Fruit fly (Drosophila melanogaster) whole organism, embryonic: ENCODE results near the gene CG32344.
A peak's percentile ranks its signal among the peaks of the same experiment; 100 is the strongest.

Source experiments
- Ada2b ChIP-seq: fragments of 200-800 bp; sonication (Bioruptor generic); IDR thresholded peaks from 2 replicates; pipeline ENCODE4 v1.3.6; 2022; ENCODE audit warnings: missing biosample characterization, missing genetic modification characterization
- Asciz ChIP-seq: fragments of 200-800 bp; sonication (Bioruptor generic); optimal IDR thresholded peaks from 2 replicates; lab custom pipeline; 2017; ENCODE audit warnings: missing biosample characterization, mild to moderate bottlenecking, missing genetic modification characterization, missing genetic modification reagents
- B-H2 ChIP-seq: fragments of 200-800 bp; sonication (Bioruptor generic); optimal IDR thresholded peaks from 2 replicates; lab custom pipeline; 2018; ENCODE audit warnings: missing biosample characterization, mild to moderate bottlenecking, missing genetic modification characterization
- BEAF-32 ChIP-seq: fragments of 200-800 bp; sonication (Bioruptor generic); optimal IDR thresholded peaks from 3 replicates; lab custom pipeline; 2017; ENCODE audit warnings: missing biosample characterization, missing genetic modification characterization, mild to moderate bottlenecking, moderate library complexity, missing genetic modification reagents
- Bgb ChIP-seq: fragments of 200-800 bp; sonication (Bioruptor generic); IDR thresholded peaks from 2 replicates; pipeline ENCODE4 v1.3.6; 2022; ENCODE audit warnings: missing biosample characterization, missing genetic modification characterization; ENCODE audit not compliant: partially characterized antibody
- CG10267 ChIP-seq: fragments of 200-800 bp; sonication (Bioruptor generic); optimal IDR thresholded peaks from 2 replicates; lab custom pipeline; 2018; ENCODE audit warnings: missing biosample characterization, mild to moderate bottlenecking, missing genetic modification characterization, moderate library complexity
- CG10321 ChIP-seq: fragments of 200-800 bp; sonication (Bioruptor generic); IDR thresholded peaks from 2 replicates; pipeline ENCODE4 v1.3.6; 2022; ENCODE audit warnings: missing biosample characterization, missing genetic modification characterization
- CG10654 ChIP-seq: fragments of 200-800 bp; sonication (Bioruptor generic); optimal IDR thresholded peaks from 2 replicates; lab custom pipeline; 2016; ENCODE audit warnings: missing biosample characterization, missing genetic modification characterization
- CG12104 ChIP-seq: fragments of 200-800 bp; sonication (Bioruptor generic); optimal IDR thresholded peaks from 3 replicates; lab custom pipeline; 2016; ENCODE audit warnings: missing biosample characterization, missing genetic modification characterization
- CG12744 ChIP-seq: fragments of 200-800 bp; sonication (Bioruptor generic); optimal IDR thresholded peaks from 2 replicates; lab custom pipeline; 2016; ENCODE audit warnings: missing biosample characterization, missing genetic modification characterization
- CG13296 ChIP-seq: fragments of 200-800 bp; sonication (Bioruptor generic); optimal IDR thresholded peaks from 3 replicates; lab custom pipeline; 2018; ENCODE audit warnings: missing biosample characterization, mild to moderate bottlenecking, missing genetic modification characterization
- CG15269 ChIP-seq: fragments of 200-800 bp; sonication (Bioruptor generic); optimal IDR thresholded peaks from 2 replicates; lab custom pipeline; 2018; ENCODE audit warnings: missing biosample characterization, mild to moderate bottlenecking, missing genetic modification characterization, moderate library complexity
- CG1529 ChIP-seq: fragments of 200-800 bp; sonication (Bioruptor generic); optimal IDR thresholded peaks from 3 replicates; lab custom pipeline; 2018; ENCODE audit warnings: missing biosample characterization, missing genetic modification characterization
- CG15514 ChIP-seq: fragments of 200-800 bp; sonication (Bioruptor generic); optimal IDR thresholded peaks from 3 replicates; lab custom pipeline; 2017; ENCODE audit warnings: missing biosample characterization, missing genetic modification characterization, mild to moderate bottlenecking, moderate library complexity, missing genetic modification reagents
- CG1602 ChIP-seq: fragments of 200-800 bp; sonication (Bioruptor generic); optimal IDR thresholded peaks from 3 replicates; lab custom pipeline; 2016; ENCODE audit warnings: missing biosample characterization, missing genetic modification characterization
- CG1603 ChIP-seq: fragments of 200-800 bp; sonication (Bioruptor generic); optimal IDR thresholded peaks from 2 replicates; lab custom pipeline; 2019; ENCODE audit warnings: missing biosample characterization, mild to moderate bottlenecking, missing genetic modification characterization, moderate library complexity
- CG17802 ChIP-seq: fragments of 200-800 bp; sonication (Bioruptor generic); optimal IDR thresholded peaks from 2 replicates; lab custom pipeline; 2018; ENCODE audit warnings: missing biosample characterization, mild to moderate bottlenecking, missing genetic modification characterization, moderate library complexity
- CG17829 ChIP-seq: fragments of 200-800 bp; optimal IDR thresholded peaks from 2 replicates; lab custom pipeline; 2019; ENCODE audit warnings: missing biosample characterization, mild to moderate bottlenecking, missing genetic modification characterization, moderate library complexity
- CG2116 ChIP-seq: fragments of 200-800 bp; sonication (Bioruptor generic); optimal IDR thresholded peaks from 3 replicates; lab custom pipeline; 2018; ENCODE audit warnings: missing biosample characterization, mild to moderate bottlenecking, missing genetic modification characterization
- CG31365 ChIP-seq: fragments of 200-800 bp; sonication (Bioruptor generic); optimal IDR thresholded peaks from 2 replicates; lab custom pipeline; 2018; ENCODE audit warnings: missing biosample characterization, mild to moderate bottlenecking, missing genetic modification characterization
- CG4328 ChIP-seq: fragments of 200-800 bp; sonication (Bioruptor generic); optimal IDR thresholded peaks from 3 replicates; lab custom pipeline; 2017; ENCODE audit warnings: missing biosample characterization, missing genetic modification reagents, missing genetic modification characterization
- CG4707 ChIP-seq: fragments of 200-800 bp; sonication (Bioruptor generic); optimal IDR thresholded peaks from 2 replicates; lab custom pipeline; 2018; ENCODE audit warnings: missing biosample characterization, mild to moderate bottlenecking, missing genetic modification characterization, moderate library complexity
- CG4730 ChIP-seq: fragments of 200-800 bp; sonication (Bioruptor generic); IDR thresholded peaks from 2 replicates; pipeline ENCODE4 v1.3.6; 2022; ENCODE audit warnings: missing biosample characterization, missing genetic modification characterization
- CG6175 ChIP-seq: fragments of 200-800 bp; sonication (Bioruptor generic); IDR thresholded peaks from 3 replicates; pipeline ENCODE4 v1.3.6; 2022; ENCODE audit warnings: missing biosample characterization, missing genetic modification characterization
- CG6791 ChIP-seq: fragments of 200-800 bp; sonication (Bioruptor generic); IDR thresholded peaks from 3 replicates; pipeline ENCODE4 v1.3.6; 2022; ENCODE audit warnings: missing biosample characterization, missing genetic modification characterization; ENCODE audit not compliant: partially characterized antibody
- CG8478 ChIP-seq: fragments of >200 bp; optimal IDR thresholded peaks from 2 replicates; lab custom pipeline; 2018
- CoRest ChIP-seq: fragments of 200-800 bp; sonication (Bioruptor generic); optimal IDR thresholded peaks from 3 replicates; lab custom pipeline; 2018; ENCODE audit warnings: missing biosample characterization, mild to moderate bottlenecking, missing genetic modification characterization, moderate library complexity
- Dfd ChIP-seq, 2 experiments: fragments of >200 bp; optimal IDR thresholded peaks; 2 replicates each; lab custom pipeline; 2017; ENCODE audit warnings: missing biosample characterization in 2 of 2, missing genetic modification characterization in 2 of 2
- Dll ChIP-seq: fragments of 200-800 bp; sonication (Bioruptor generic); IDR thresholded peaks from 4 replicates; pipeline ENCODE4 v1.3.6; 2022; ENCODE audit warnings: missing biosample characterization, missing genetic modification characterization; ENCODE audit not compliant: partially characterized antibody
- Dp ChIP-seq: fragments of 200-800 bp; sonication (Bioruptor generic); optimal IDR thresholded peaks from 2 replicates; lab custom pipeline; 2018; ENCODE audit warnings: missing biosample characterization, mild to moderate bottlenecking, missing genetic modification characterization, moderate library complexity
- Hsf ChIP-seq: fragments of 200-800 bp; sonication (Bioruptor generic); optimal IDR thresholded peaks from 3 replicates; lab custom pipeline; 2016; ENCODE audit warnings: missing biosample characterization, missing genetic modification characterization
- Opbp ChIP-seq: fragments of 200-800 bp; sonication (Bioruptor generic); IDR thresholded peaks from 3 replicates; pipeline ENCODE4 v1.3.6; 2022; ENCODE audit warnings: missing biosample characterization, missing genetic modification characterization; ENCODE audit not compliant: partially characterized antibody
- Optix ChIP-seq: fragments of 200-800 bp; sonication (Bioruptor generic); IDR thresholded peaks from 3 replicates; pipeline ENCODE4 v1.3.6; 2022; ENCODE audit warnings: missing biosample characterization, missing genetic modification characterization
- PHDP ChIP-seq: fragments of 200-800 bp; sonication (Bioruptor generic); optimal IDR thresholded peaks from 3 replicates; lab custom pipeline; 2018; ENCODE audit warnings: missing biosample characterization, mild to moderate bottlenecking, missing genetic modification characterization, moderate library complexity
- Ptx1 ChIP-seq: fragments of 200-800 bp; sonication (Bioruptor generic); IDR thresholded peaks from 2 replicates; pipeline ENCODE4 v1.3.6; 2022; ENCODE audit warnings: missing biosample characterization, missing genetic modification characterization
- Stat92E ChIP-seq, 3 experiments: fragments of >200 bp in 2 of 3; fragments of 200-800 bp in 1 of 3; sonication (Bioruptor generic) in 1 of 3; optimal IDR thresholded peaks; 2 replicates each; lab custom pipeline; 2017 to 2019; ENCODE audit warnings: missing biosample characterization in 3 of 3, missing genetic modification characterization in 3 of 3, mild to moderate bottlenecking in 1 of 3, moderate library complexity in 1 of 3
- ac ChIP-seq: fragments of 200-800 bp; sonication (Bioruptor generic); optimal IDR thresholded peaks from 3 replicates; lab custom pipeline; 2017; ENCODE audit warnings: missing biosample characterization, mild to moderate bottlenecking, missing genetic modification characterization
- amos ChIP-seq: fragments of 200-800 bp; sonication (Bioruptor generic); IDR thresholded peaks from 2 replicates; pipeline ENCODE4 v1.3.6; 2022; ENCODE audit warnings: missing biosample characterization, missing genetic modification characterization; ENCODE audit not compliant: partially characterized antibody
- ash1 ChIP-seq: fragments of 200-800 bp; sonication (Bioruptor generic); optimal IDR thresholded peaks from 2 replicates; lab custom pipeline; 2018; ENCODE audit warnings: missing biosample characterization, mild to moderate bottlenecking, missing genetic modification characterization
- bbx ChIP-seq: fragments of 200-800 bp; sonication (Bioruptor generic); IDR thresholded peaks from 2 replicates; pipeline ENCODE4 v1.3.6; 2022; ENCODE audit warnings: missing biosample characterization, missing genetic modification characterization; ENCODE audit not compliant: partially characterized antibody
- cato ChIP-seq: fragments of 200-800 bp; sonication (Bioruptor generic); optimal IDR thresholded peaks from 2 replicates; lab custom pipeline; 2016; ENCODE audit warnings: missing biosample characterization, missing genetic modification characterization, borderline replicate concordance
- chm ChIP-seq: fragments of 200-800 bp; sonication (Bioruptor generic); IDR thresholded peaks from 2 replicates; pipeline ENCODE4 v1.3.6; 2022; ENCODE audit warnings: missing biosample characterization, missing genetic modification characterization
- exex ChIP-seq: fragments of 200-800 bp; sonication (Bioruptor generic); optimal IDR thresholded peaks from 4 replicates; lab custom pipeline; 2018; ENCODE audit warnings: missing biosample characterization, mild to moderate bottlenecking, missing genetic modification characterization, moderate library complexity
- kni ChIP-seq: fragments of 200-800 bp; sonication (Bioruptor generic); optimal IDR thresholded peaks from 3 replicates; lab custom pipeline; 2017; ENCODE audit warnings: mild to moderate bottlenecking, missing biosample characterization, missing genetic modification reagents, missing genetic modification characterization
- lab ChIP-seq: fragments of 200-800 bp; sonication (Bioruptor generic); optimal IDR thresholded peaks from 3 replicates; lab custom pipeline; 2017; ENCODE audit warnings: missing biosample characterization, missing genetic modification characterization, mild to moderate bottlenecking, moderate library complexity, missing genetic modification reagents
- slbo ChIP-seq: fragments of 200-800 bp; sonication (Bioruptor generic); IDR thresholded peaks from 2 replicates; pipeline ENCODE4 v1.3.6; 2022; ENCODE audit warnings: missing biosample characterization, missing genetic modification characterization
- sna ChIP-seq: fragments of 200-800 bp; sonication (Bioruptor generic); IDR thresholded peaks from 2 replicates; pipeline ENCODE4 v1.3.6; 2022; ENCODE audit warnings: missing biosample characterization, missing genetic modification characterization; ENCODE audit not compliant: partially characterized antibody
- trh ChIP-seq: fragments of 200-800 bp; sonication (Bioruptor generic); optimal IDR thresholded peaks from 2 replicates; lab custom pipeline; 2016; ENCODE audit warnings: missing biosample characterization, missing genetic modification characterization
- tup ChIP-seq: fragments of 200-800 bp; sonication (Bioruptor generic); optimal IDR thresholded peaks from 2 replicates; lab custom pipeline; 2016; ENCODE audit warnings: missing biosample characterization, mild to moderate bottlenecking, missing genetic modification characterization, moderate library complexity
- zfh1 ChIP-seq: fragments of 200-800 bp; sonication (Bioruptor generic); IDR thresholded peaks from 3 replicates; pipeline ENCODE4 v1.3.6; 2022; ENCODE audit warnings: missing biosample characterization, missing genetic modification characterization

CG32344 gene

dm6 chr3L:324486-324885 is at the start of gene CG32344 (continued):
- no peak for TF ChIP-seq ash1 (GFP tag; lab: Kevin White, UChicago)
- no peak for TF ChIP-seq cato
- TF ChIP-seq Bgb: peak; percentile 74
- peak; percentile 28 for TF ChIP-seq CoRest (tag; lab: Kevin White, UChicago)
- TF ChIP-seq Ptx1 (GFP tag; lab: Robert Waterston, UW): no peak
- no peak for TF ChIP-seq CG12104 (GFP tag; lab: Kevin White, UChicago)
- TF ChIP-seq chm: no peak
- no peak for TF ChIP-seq ac (GFP tag; lab: Kevin White, UChicago)
- peak; percentile 51 for TF ChIP-seq CG2116 (GFP tag; lab: Kevin White, UChicago)
- TF ChIP-seq PHDP (tag; lab: Kevin White, UChicago): peak; percentile 15
- no peak for TF ChIP-seq CG1602 (GFP tag; lab: Kevin White, UChicago)
- TF ChIP-seq CG31365 (tag; lab: Kevin White, UChicago): no peak
- peak; percentile 96 for TF ChIP-seq CG10267 (tag; lab: Kevin White, UChicago)
- TF ChIP-seq CG15269 (tag; lab: Kevin White, UChicago): no peak
- TF ChIP-seq CG15514: peak; percentile 17
- no peak for TF ChIP-seq CG10321
- peak; percentile 72 for TF ChIP-seq sna
- TF ChIP-seq CG4328 (GFP tag; lab: Kevin White, UChicago): no peak
- no peak for TF ChIP-seq CG1529 (GFP tag; lab: Kevin White, UChicago)
- TF ChIP-seq CG4730 (GFP tag; lab: Robert Waterston, UW): no peak
- TF ChIP-seq CG4707: no peak
- TF ChIP-seq CG1603: peak; percentile 41
- TF ChIP-seq BEAF-32: peak; percentile 82
- TF ChIP-seq kni (GFP tag; lab: Kevin White, UChicago): no peak
- TF ChIP-seq exex: no peak
- no peak for TF ChIP-seq CG12744 (GFP tag; lab: Kevin White, UChicago)
- no peak for TF ChIP-seq Stat92E (GFP tag; optimal IDR thresholded peaks at IDR 0.05; lab: Kevin White, UChicago)
- TF ChIP-seq B-H2 (GFP tag; lab: Kevin White, UChicago): peak; percentile 40
- no peak for TF ChIP-seq trh (GFP tag; lab: Kevin White, UChicago)
- no peak for TF ChIP-seq Hsf (GFP tag; lab: Kevin White, UChicago)
- TF ChIP-seq CG17802 (tag; lab: Kevin White, UChicago): no peak
- TF ChIP-seq CG10654 (GFP tag; lab: Kevin White, UChicago): no peak
- no peak for TF ChIP-seq CG8478 (lab: Kevin White, UChicago)
- no peak for TF ChIP-seq tup (GFP tag; lab: Kevin White, UChicago)
- no peak for TF ChIP-seq slbo (GFP tag; lab: Robert Waterston, UW)
- TF ChIP-seq CG17829 (tag; lab: Kevin White, UChicago): peak; percentile 33
- peak; percentile 70 for TF ChIP-seq CG6791 (GFP tag; lab: Robert Waterston, UW)
- no peak for TF ChIP-seq lab (GFP tag; lab: Kevin White, UChicago)
- peak; percentile 80 for TF ChIP-seq Dll (GFP tag; lab: Robert Waterston, UW)
- no peak for TF ChIP-seq Asciz (GFP tag; lab: Kevin White, UChicago)
- TF ChIP-seq zfh1 (GFP tag; lab: Robert Waterston, UW): no peak
- TF ChIP-seq Optix (GFP tag; lab: Robert Waterston, UW): no peak
- TF ChIP-seq Dp (GFP tag; lab: Kevin White, UChicago): peak; percentile 90
- TF ChIP-seq CG13296: no peak
- peak; percentile 76 for TF ChIP-seq amos (GFP tag; lab: Robert Waterston, UW)
- TF ChIP-seq Dfd (GFP tag; optimal IDR thresholded peaks at IDR 0.05; lab: Kevin White, UChicago): no peak
- no peak for TF ChIP-seq Ada2b (GFP tag; lab: Robert Waterston, UW)
- peak; percentile 58; the same call in 1 of the 2 replicates for TF ChIP-seq bbx
- peak; percentile 21; the same call in 2 of the 3 replicates for TF ChIP-seq Opbp (GFP tag; lab: Robert Waterston, UW)
- no peak for TF ChIP-seq CG6175
